Worm (Caenorhabditis elegans): ENCODE data around the gene fbxb-99.
"Not testable (repeated sequence)": the region's sequence is repeated elsewhere in the genome, so short reads cannot be mapped to it uniquely, and the experiment has no call there.

The fbxb-99 gene

ce11 chrII:3827801-3828200 lies 34.6 kb upstream of the fbxb-99 start, which contains the start of gene F54D10.8:
Gene F54D10.8 (minus strand): TSS chrII:3827901.
- no peak for TF ChIP-seq hlh-30 (tag; optimal IDR thresholded peaks at IDR 0.05; ENCODE audit: insufficient read depth)
- no peak for TF ChIP-seq sox-2 (GFP tag; IDR thresholded peaks at IDR 0.05)

DNA sequence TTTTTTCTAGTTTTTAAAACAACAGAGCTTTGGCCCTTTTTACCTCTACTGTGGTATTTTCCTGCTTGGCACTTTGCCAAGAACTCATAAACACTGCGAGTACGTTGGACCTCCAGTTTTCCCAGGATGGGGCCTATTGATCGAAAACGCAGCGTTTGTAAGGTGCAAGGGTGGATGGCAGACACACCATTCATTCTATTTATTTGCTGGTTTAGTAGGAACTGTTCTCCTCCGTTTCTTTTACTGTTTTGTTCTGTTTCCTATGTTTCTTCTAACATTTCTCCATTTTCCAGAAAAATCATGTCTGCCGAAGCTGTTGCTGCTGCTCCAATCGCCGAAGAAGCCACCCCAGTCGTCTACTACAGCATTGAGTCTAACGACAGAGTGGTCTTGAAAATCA lies 30.6 kb upstream of the fbxb-99 start, which contains the start of gene skr-15:
skr-15 (plus strand) TSS at position 301 of the 400 bp plus-strand sequence.
- no peak for TF ChIP-seq pha-4 (tag; optimal IDR thresholded peaks at IDR 0.05)
- no peak for TF ChIP-seq syd-9 (tag; optimal IDR thresholded peaks at IDR 0.05)
- no peak for TF ChIP-seq fkh-10 (GFP tag; optimal IDR thresholded peaks at IDR 0.05)
- TF ChIP-seq K09A11.1 (tag; optimal IDR thresholded peaks at IDR 0.05; ENCODE audit: insufficient read depth): no peak
- TF ChIP-seq dve-1 (tag; optimal IDR thresholded peaks at IDR 0.05): no peak
- TF ChIP-seq unc-86 (tag; optimal IDR thresholded peaks at IDR 0.05): no peak
- no peak for TF ChIP-seq hlh-6 (tag; optimal IDR thresholded peaks at IDR 0.05)
- TF ChIP-seq C38D4.7 (GFP tag; optimal IDR thresholded peaks at IDR 0.05): no peak
- TF ChIP-seq pha-2 (tag; optimal IDR thresholded peaks at IDR 0.05): no peak
- TF ChIP-seq sox-4 (tag; optimal IDR thresholded peaks at IDR 0.05): no peak
- TF ChIP-seq ceh-30 (tag; optimal IDR thresholded peaks at IDR 0.05): no peak
- no peak for TF ChIP-seq ceh-19 (GFP tag; optimal IDR thresholded peaks at IDR 0.05)
- TF ChIP-seq ceh-24 (tag; optimal IDR thresholded peaks at IDR 0.05): no peak
- no peak for TF ChIP-seq unc-42 (tag; optimal IDR thresholded peaks at IDR 0.05)
- TF ChIP-seq ceh-31 (tag; optimal IDR thresholded peaks at IDR 0.05): no peak
- TF ChIP-seq ceh-9 (tag; optimal IDR thresholded peaks at IDR 0.05): no peak
- no peak for TF ChIP-seq Y22D7AL.16 (tag; optimal IDR thresholded peaks at IDR 0.05)
- TF ChIP-seq tbx-7 (tag; optimal IDR thresholded peaks at IDR 0.05): no peak
- TF ChIP-seq unc-3 (GFP tag; conservative IDR thresholded peaks at IDR 0.05): no peak
- no peak for TF ChIP-seq unc-3 (tag; optimal IDR thresholded peaks at IDR 0.05)

DNA sequence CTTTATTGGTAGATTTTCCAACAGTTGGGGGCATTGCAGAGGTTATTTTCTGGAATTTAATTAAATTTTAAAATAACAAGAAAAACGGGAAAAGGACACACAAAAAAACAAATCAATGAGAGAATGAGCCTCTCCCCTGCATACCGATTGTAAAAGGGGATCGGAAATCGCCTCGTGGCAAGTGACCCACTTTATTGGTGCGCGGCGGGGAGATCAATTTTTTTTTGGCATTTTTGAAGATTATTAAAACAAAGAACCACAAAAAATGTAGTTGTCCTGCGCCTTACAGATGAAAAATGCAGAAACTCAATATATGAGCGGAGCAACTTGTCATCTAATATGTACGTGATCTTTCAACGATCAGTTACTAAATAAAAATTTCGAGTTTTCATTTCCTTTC lies 28.0 kb upstream of the fbxb-99 start, which contains the start of gene F54D10.7:
F54D10.7 (minus strand) TSS at position 49 of the 400 bp plus-strand sequence.
- TF ChIP-seq ceh-24 (tag; optimal IDR thresholded peaks at IDR 0.05): no peak
- TF ChIP-seq lim-6 (tag; optimal IDR thresholded peaks at IDR 0.05): no peak
- TF ChIP-seq ceh-30 (tag; optimal IDR thresholded peaks at IDR 0.05): no peak
- no peak for TF ChIP-seq unc-86 (tag; optimal IDR thresholded peaks at IDR 0.05)
- no peak for TF ChIP-seq nhr-232 (tag; optimal IDR thresholded peaks at IDR 0.05)

DNA sequence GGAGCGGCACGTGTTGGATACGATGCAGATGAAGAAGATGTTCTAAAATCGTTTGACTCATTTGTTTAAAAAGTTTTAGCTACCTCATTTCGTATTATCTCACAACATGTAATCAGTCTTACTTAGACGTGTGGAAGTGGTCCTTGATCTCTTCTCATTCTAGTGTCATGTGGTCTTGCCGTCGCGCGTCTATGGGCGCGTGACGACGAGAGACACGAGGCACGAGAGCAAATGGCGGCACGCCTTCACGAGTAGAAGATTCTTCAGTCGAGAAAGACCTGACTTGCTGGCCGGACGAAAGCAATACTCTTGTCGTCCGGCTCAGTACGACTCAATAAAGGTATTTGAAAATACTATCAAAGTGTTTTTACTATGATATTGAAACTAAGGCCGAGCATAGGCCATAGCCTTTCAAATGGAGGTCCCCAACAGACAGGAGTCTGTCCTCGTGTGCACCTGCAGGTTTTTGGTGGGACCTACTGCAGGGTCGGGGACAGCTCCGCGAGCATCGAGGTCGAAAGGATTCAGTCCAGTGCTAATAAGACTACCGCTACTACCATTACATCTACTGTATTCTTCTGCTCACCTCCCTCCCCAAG lies 23.1 kb upstream of the fbxb-99 start, which contains the start of gene fbxa-24:
fbxa-24 (plus strand) TSS at position 276 of the 599 bp plus-strand sequence.
- not testable (repeated sequence) for TF ChIP-seq nfya-1 (tag; optimal IDR thresholded peaks at IDR 0.05); pag-3 (tag; optimal IDR thresholded peaks at IDR 0.05; ENCODE audit: borderline replicate concordance); ets-4 (tag; optimal IDR thresholded peaks at IDR 0.05)

DNA sequence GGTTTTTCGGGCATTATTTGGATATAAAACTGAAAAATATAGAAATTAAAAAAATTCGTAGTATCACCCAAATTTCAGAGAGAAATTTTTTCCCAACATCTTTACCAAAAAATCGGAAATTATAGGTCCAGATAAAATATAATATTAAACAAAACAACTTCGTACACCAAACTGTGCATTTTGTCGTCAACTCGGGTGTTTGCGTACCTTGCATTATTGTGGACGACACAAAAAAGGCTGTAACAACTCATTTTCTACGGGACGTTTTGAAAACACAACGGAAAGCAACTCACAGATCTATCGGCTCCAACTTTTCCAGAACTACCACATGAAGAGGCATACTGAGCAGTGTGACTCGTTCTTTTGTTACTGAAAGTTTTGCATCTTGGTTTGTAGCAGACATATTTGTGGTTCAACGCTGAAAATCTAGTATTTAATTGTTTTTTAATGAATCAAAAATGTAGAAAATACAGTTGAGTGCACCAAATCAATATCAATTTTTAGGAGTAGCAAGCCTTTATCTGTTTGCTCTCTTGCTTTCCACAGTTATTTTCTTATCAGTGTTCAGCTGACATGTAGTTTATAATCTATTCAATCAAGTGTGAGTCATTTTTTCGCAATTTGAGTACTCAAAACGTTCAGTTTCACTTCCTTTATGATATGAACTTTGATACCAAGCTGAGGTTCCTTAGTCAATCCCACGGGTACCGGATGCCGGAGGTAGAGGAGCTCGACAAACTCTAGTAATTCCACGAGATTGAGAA lies 22.4 kb upstream of the fbxb-99 start:
- TF ChIP-seq madf-2 (tag; optimal IDR thresholded peaks at IDR 0.05): no peak
- no peak for TF ChIP-seq gmeb-2 (tag; optimal IDR thresholded peaks at IDR 0.05)
- no peak for TF ChIP-seq K09A11.1 (tag; optimal IDR thresholded peaks at IDR 0.05; ENCODE audit: insufficient read depth)
- TF ChIP-seq K02D7.2 (tag; optimal IDR thresholded peaks at IDR 0.05): no peak
- peak; percentile 33 for TF ChIP-seq elt-2 (tag; optimal IDR thresholded peaks at IDR 0.05)
- no peak for TF ChIP-seq sox-4 (tag; optimal IDR thresholded peaks at IDR 0.05)
- no peak for TF ChIP-seq fax-1 (tag; optimal IDR thresholded peaks at IDR 0.05)
- TF ChIP-seq hlh-15 (tag; optimal IDR thresholded peaks at IDR 0.05): no peak

Data from whole organism, late embryonic.